Worm (Caenorhabditis elegans) whole organism, midembryonic: Measurements from ENCODE around the gene C08B6.8.

ENCODE experiments used
- T22C8.4 ChIP-seq: fragments of 200-800 bp; sonication (Bioruptor generic); IDR thresholded peaks from 2 replicates; pipeline ENCODE4 v1.3.6; 2022; ENCODE audit warnings: missing genetic modification characterization, missing compliant biosample characterization
- cog-1 ChIP-seq: sonication (generic microtip); optimal IDR thresholded peaks from 2 replicates; lab custom pipeline; 2016; ENCODE audit warnings: missing genetic modification characterization, missing compliant biosample characterization
- med-1 ChIP-seq: sonication (generic microtip); optimal IDR thresholded peaks from 2 replicates; lab custom pipeline; 2017; ENCODE audit warnings: missing genetic modification characterization, mild to moderate bottlenecking, missing compliant biosample characterization, antibody characterized with exemption, missing genetic modification reagents; ENCODE audit not compliant: insufficient read depth
- ztf-23 ChIP-seq: fragments of 200-800 bp; sonication (Bioruptor generic); IDR thresholded peaks from 2 replicates; pipeline ENCODE4 v1.3.6; 2022; ENCODE audit warnings: missing genetic modification reagents, missing genetic modification characterization, missing compliant biosample characterization
- ztf-29 ChIP-seq: fragments of 200-800 bp; sonication (Bioruptor generic); IDR thresholded peaks from 2 replicates; pipeline ENCODE4 v1.3.6; 2022; ENCODE audit warnings: missing genetic modification reagents, missing genetic modification characterization, missing compliant biosample characterization

DNA sequence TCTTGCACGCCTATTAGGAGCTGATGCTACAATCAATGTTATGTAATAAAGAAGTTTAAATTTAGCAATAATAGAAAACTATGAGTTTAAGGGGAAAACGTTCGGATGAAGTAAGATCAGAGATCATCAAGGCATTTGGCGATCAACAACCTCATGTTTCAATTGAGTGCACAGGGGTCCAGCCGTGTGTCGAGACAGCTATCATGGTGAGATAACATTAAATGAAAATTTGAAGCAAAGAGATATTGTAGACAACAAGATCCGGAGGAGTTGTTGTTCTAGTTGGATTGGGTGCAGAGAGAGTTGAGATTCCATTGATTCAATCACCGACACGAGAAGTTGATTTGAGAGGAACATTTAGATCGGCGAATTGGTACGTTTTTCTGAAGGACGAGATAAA lies 48.3 kb upstream of the C08B6.8 start:
- TF ChIP-seq T22C8.4 (GFP tag; lab: Robert Waterston, UW) (no peak), ztf-23 (GFP tag; lab: Robert Waterston, UW) (no peak), ztf-29 (GFP tag; lab: Robert Waterston, UW) (no peak), med-1 (no peak), cog-1 (tag; lab: Kevin White, UChicago) (no peak)
